Worm (Caenorhabditis elegans): ENCODE data around the gene edg-1.

Gene edg-1

DNA sequence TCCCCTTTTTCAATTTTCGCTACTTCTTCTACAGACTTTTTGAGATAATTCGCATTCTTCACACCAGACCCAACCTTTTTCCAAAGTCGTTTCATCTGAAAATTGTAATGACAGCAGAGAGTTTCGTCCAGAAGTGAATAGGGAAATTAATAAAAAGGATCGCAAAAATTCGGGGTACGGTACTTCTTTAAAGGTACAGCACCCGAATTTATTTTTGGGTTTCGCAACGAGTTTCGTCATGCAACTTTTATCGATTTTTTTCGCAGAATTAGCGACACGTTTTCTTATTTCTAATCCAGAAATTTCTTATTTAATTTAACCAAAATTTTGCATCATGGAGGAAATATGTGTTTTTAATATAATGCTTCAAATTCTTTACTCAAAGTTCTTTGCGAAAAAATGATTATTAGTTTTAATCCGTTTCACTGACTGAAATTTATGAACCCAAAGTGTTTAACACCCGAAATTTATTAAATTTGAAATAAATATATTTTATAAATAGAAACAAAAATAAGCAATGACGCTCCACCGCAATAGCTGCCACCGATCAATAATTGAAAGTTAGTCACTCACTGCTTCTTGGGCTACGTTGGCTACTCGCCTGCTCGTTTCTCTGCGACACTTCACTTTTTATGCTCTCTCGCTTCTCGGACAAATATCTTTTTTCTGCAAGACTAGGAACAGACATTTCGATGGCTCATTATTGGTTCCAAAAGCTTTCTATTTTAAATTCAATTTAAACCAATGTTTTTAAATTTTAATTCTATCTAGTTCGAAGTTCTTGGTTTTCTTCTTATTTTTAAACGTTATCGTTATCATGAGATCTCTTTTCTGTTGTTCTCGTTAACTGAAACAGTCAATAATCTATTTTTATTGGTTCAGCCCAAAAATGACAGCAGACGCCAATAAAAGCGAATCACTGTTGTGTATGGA, 22.2 kb upstream of the edg-1 start, which contains the start of the genes B0035.15 and dnj-1:
Gene B0035.15, minus strand, starts transcription at position 99 of the 933 bp plus-strand sequence.
Gene dnj-1, plus strand, starts transcription at position 883 of the 933 bp plus-strand sequence.
- TF ChIP-seq ref-1 (GFP tag; conservative IDR thresholded peaks at IDR 0.05) (no peak), T22C8.4 (GFP tag; IDR thresholded peaks at IDR 0.05) (peak; percentile 63)

DNA sequence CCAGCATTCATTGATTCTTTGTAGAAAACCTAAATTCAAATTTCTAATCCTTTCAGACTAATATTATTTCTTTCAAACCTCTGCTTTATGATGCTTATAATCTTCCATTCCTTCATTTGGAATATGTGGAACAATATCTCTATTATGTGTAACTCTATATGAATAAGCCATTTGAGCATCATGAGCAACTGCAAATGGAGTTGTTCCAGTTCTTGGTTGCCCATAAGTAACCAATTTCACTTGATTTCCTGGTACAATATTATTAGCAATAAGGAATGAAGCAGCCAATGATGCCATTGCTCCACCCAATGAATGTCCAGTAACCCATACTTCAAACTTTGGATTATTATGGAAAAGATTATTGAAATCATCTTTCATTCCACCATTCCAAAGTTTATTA, 15.6 kb upstream of the edg-1 start:
- TF ChIP-seq T22C8.4 (GFP tag; IDR thresholded peaks at IDR 0.05) (no peak), ztf-23 (GFP tag; IDR thresholded peaks at IDR 0.05) (no peak), klf-2 (GFP tag; conservative IDR thresholded peaks at IDR 0.05) (no peak), med-1 (GFP tag; optimal IDR thresholded peaks at IDR 0.05; ENCODE audit: insufficient read depth) (no peak), cog-1 (tag; optimal IDR thresholded peaks at IDR 0.05) (no peak), ztf-29 (GFP tag; IDR thresholded peaks at IDR 0.05) (no peak), flt-1 (GFP tag; IDR thresholded peaks at IDR 0.05) (no peak), ref-1 (GFP tag; conservative IDR thresholded peaks at IDR 0.05) (no peak), tab-1 (GFP tag; IDR thresholded peaks at IDR 0.05) (no peak)

DNA sequence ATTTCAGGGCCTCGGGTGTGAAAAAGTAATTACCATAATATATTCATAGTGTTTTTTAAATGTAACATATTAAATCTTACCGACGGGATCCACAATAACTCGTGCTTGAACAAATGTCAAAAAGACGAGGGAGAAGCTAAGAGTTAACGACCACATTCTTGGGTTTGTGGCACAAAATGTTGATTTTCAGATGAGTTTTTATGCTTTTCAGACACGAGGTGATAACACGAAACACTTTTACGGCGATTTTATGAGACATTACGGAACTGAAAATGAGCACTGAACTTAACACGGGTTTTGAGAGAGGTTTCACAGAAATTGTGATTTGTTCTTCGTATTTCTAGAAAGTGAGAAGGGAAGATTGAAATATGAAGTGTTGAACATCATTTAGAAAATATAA, 14.1 kb upstream of the edg-1 start, which contains the start of gene B0035.13:
Gene B0035.13, minus strand, starts transcription at position 173 of the 400 bp plus-strand sequence.
- TF ChIP-seq ref-1 (GFP tag; conservative IDR thresholded peaks at IDR 0.05) = no peak

DNA sequence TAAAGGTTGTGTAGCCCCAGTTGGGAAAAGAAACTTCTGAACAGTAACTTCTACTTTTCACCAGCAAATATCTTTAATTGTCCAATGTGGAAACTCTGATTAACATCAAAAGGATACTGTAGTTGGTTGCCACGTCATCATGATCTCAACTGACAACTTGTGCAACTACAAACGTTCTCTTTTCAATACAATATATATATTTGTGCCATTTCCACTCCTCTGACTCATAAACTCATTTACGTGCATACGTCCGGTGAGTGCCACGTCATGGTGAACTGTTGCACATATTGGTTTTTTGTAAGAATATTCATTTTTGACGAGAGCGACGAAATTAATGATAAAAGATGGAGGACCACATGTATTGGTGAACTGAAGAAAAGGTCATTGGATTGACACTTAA, 12.8 kb upstream of the edg-1 start:
- TF ChIP-seq klf-2 (GFP tag; conservative IDR thresholded peaks at IDR 0.05) = no peak
- no peak for TF ChIP-seq flt-1 (GFP tag; IDR thresholded peaks at IDR 0.05)
- no peak for TF ChIP-seq ref-1 (GFP tag; conservative IDR thresholded peaks at IDR 0.05)
- no peak for TF ChIP-seq med-1 (GFP tag; optimal IDR thresholded peaks at IDR 0.05; ENCODE audit: insufficient read depth)
- no peak for TF ChIP-seq ztf-29 (GFP tag; IDR thresholded peaks at IDR 0.05)
- no peak for TF ChIP-seq cog-1 (tag; optimal IDR thresholded peaks at IDR 0.05)
- TF ChIP-seq ztf-23 (GFP tag; IDR thresholded peaks at IDR 0.05) = no peak
- TF ChIP-seq T22C8.4 (GFP tag; IDR thresholded peaks at IDR 0.05) = no peak
- TF ChIP-seq tab-1 (GFP tag; IDR thresholded peaks at IDR 0.05) = no peak

DNA sequence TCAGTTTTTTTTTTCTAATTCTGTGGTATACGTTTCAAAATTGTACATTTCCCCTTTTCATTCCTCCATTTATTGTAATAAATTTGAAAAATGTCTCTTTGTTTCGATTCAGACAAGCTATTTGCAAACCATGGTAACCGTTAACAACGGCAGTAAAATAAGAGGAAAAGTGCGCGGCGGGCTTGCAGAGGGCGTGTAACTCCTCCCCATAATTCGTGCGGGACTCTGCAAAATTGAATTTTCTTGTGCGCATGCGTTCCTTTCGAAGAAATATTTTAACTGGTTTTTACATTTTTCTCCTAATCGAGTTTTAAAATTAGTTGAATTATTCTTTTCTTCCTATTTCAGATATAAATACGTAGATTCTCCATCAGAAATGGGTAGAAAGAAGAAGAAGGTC, 10.0 kb upstream of the edg-1 start, which contains the start of gene znf-207:
Gene znf-207, plus strand, starts transcription at position 349 of the 400 bp plus-strand sequence.
- TF ChIP-seq tab-1 (GFP tag; IDR thresholded peaks at IDR 0.05) (peak; percentile 55; the same call in 1 of the 2 replicates), ztf-23 (GFP tag; IDR thresholded peaks at IDR 0.05) (0 out of 2 replicates have a peak, but pooled peaks have one; percentile 64), cog-1 (tag; optimal IDR thresholded peaks at IDR 0.05) (no peak), flt-1 (GFP tag; IDR thresholded peaks at IDR 0.05) (peak; percentile 66), ref-1 (GFP tag; conservative IDR thresholded peaks at IDR 0.05) (0 out of 2 replicates have a peak, but pooled peaks have one; percentile 5), med-1 (GFP tag; optimal IDR thresholded peaks at IDR 0.05; ENCODE audit: insufficient read depth) (peak; percentile 72), ztf-29 (GFP tag; IDR thresholded peaks at IDR 0.05) (no peak), T22C8.4 (GFP tag; IDR thresholded peaks at IDR 0.05) (no peak), klf-2 (GFP tag; conservative IDR thresholded peaks at IDR 0.05) (0 out of 2 replicates have a peak, but pooled peaks have one; percentile 31)

DNA sequence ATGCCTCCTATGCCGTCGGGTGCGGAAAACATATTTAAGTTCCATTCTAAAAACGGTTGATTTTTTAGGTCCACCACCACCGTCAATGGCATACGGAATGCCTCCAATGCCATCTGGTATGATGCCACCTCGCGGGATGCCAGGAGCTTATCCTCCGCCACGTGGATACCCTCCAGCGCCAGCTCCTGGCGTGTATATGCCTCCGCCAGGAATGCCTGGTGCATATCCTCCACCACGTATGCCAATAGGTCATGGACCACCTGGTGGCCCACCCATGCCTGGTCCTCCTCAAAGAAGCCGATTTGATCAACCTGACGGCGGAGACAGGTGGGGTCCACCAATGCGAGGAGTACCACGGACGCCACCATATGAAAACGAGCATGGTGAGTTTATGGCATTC, 9.1 kb upstream of the edg-1 start:
- no peak for TF ChIP-seq ztf-23 (GFP tag; IDR thresholded peaks at IDR 0.05)
- TF ChIP-seq med-1 (GFP tag; optimal IDR thresholded peaks at IDR 0.05; ENCODE audit: insufficient read depth) = no peak
- no peak for TF ChIP-seq flt-1 (GFP tag; IDR thresholded peaks at IDR 0.05)
- TF ChIP-seq klf-2 (GFP tag; conservative IDR thresholded peaks at IDR 0.05) = 0 out of 2 replicates have a peak, but pooled peaks have one; percentile 49
- no peak for TF ChIP-seq T22C8.4 (GFP tag; IDR thresholded peaks at IDR 0.05)
- no peak for TF ChIP-seq tab-1 (GFP tag; IDR thresholded peaks at IDR 0.05)

DNA sequence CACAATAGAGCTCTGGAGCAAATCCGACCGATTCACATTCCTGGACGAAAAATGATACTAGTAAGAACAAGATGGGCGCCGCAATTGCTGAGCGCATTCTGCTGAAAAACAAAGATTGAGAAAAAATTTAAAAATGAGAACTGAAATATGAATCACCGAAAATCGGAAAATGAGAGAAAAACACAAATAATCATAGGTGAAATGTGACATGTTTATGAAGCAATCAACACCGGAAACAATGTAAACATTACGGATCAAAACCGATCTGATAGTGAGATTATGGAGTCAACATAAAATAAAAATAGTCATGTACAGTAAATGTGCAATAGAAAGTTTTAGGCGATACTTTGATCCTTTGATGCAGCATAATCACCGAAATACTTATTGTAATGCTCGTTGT, 6.7 kb upstream of the edg-1 start, which contains the start of gene dnj-2:
Gene dnj-2, minus strand, starts transcription at position 101 of the 400 bp plus-strand sequence.
- TF ChIP-seq klf-2 (GFP tag; conservative IDR thresholded peaks at IDR 0.05) (no peak), ref-1 (GFP tag; conservative IDR thresholded peaks at IDR 0.05) (no peak), med-1 (GFP tag; optimal IDR thresholded peaks at IDR 0.05; ENCODE audit: insufficient read depth) (no peak), ztf-29 (GFP tag; IDR thresholded peaks at IDR 0.05) (no peak), cog-1 (tag; optimal IDR thresholded peaks at IDR 0.05) (no peak), ztf-23 (GFP tag; IDR thresholded peaks at IDR 0.05) (no peak), T22C8.4 (GFP tag; IDR thresholded peaks at IDR 0.05) (no peak), flt-1 (GFP tag; IDR thresholded peaks at IDR 0.05) (no peak), tab-1 (GFP tag; IDR thresholded peaks at IDR 0.05) (no peak)

DNA sequence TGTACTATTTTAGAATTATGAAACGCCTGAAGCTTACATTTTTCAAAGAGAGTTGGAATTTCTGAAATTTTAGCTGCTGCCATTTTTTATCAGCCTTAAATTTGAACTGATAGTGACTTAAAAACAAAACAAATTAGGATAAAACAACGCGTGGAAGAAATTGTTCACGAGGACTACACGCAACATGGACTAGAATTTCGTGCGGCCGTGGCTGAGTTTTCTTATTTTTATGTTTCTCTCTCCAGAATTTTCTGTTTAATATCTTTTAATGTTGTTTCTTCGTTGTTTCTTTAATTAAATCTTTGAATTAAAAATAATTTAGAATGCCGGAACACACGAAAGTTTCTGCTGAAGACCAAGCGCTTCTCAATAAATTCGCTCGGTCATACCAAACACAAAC, 5.7 kb upstream of the edg-1 start, which contains the start of the genes B0035.3, B0035.22 and pfd-4:
Gene B0035.3, minus strand, starts transcription at position 114 of the 400 bp plus-strand sequence.
Gene B0035.22, plus strand, starts transcription at position 269 of the 400 bp plus-strand sequence.
Gene pfd-4, plus strand, starts transcription at position 323 of the 400 bp plus-strand sequence.
- TF ChIP-seq med-1 (GFP tag; optimal IDR thresholded peaks at IDR 0.05; ENCODE audit: insufficient read depth) = no peak
- TF ChIP-seq cog-1 (tag; optimal IDR thresholded peaks at IDR 0.05) = no peak
- TF ChIP-seq klf-2 (GFP tag; conservative IDR thresholded peaks at IDR 0.05) = no peak
- no peak for TF ChIP-seq ref-1 (GFP tag; conservative IDR thresholded peaks at IDR 0.05)
- TF ChIP-seq ztf-29 (GFP tag; IDR thresholded peaks at IDR 0.05) = no peak
- no peak for TF ChIP-seq T22C8.4 (GFP tag; IDR thresholded peaks at IDR 0.05)
- TF ChIP-seq flt-1 (GFP tag; IDR thresholded peaks at IDR 0.05) = no peak
- no peak for TF ChIP-seq tab-1 (GFP tag; IDR thresholded peaks at IDR 0.05)

DNA sequence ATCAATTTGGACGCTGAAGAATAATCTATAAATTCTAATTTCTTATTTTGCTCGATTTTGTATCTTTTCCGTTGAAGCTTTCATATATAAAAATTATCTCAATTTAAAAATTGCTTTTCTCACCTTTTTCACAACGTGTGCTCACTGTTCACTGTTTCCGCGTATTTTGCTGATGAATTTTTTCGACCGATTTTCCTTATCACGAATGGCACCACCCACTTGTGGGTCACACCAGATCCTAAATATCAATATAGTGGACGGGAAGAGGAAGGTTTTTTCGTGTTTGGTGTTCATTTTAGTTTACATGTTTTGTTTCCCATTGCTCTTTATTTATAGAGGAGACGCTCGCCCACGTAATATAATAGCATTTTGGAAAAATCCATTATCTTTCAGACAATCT, 4.9 kb upstream of the edg-1 start:
- TF ChIP-seq ref-1 (GFP tag; conservative IDR thresholded peaks at IDR 0.05) (no peak), cog-1 (tag; optimal IDR thresholded peaks at IDR 0.05) (no peak), ztf-23 (GFP tag; IDR thresholded peaks at IDR 0.05) (no peak), ztf-29 (GFP tag; IDR thresholded peaks at IDR 0.05) (no peak), T22C8.4 (GFP tag; IDR thresholded peaks at IDR 0.05) (no peak), flt-1 (GFP tag; IDR thresholded peaks at IDR 0.05) (no peak), tab-1 (GFP tag; IDR thresholded peaks at IDR 0.05) (no peak), klf-2 (GFP tag; conservative IDR thresholded peaks at IDR 0.05) (no peak), med-1 (GFP tag; optimal IDR thresholded peaks at IDR 0.05; ENCODE audit: insufficient read depth) (no peak)
